In the genomic region with DNA sequence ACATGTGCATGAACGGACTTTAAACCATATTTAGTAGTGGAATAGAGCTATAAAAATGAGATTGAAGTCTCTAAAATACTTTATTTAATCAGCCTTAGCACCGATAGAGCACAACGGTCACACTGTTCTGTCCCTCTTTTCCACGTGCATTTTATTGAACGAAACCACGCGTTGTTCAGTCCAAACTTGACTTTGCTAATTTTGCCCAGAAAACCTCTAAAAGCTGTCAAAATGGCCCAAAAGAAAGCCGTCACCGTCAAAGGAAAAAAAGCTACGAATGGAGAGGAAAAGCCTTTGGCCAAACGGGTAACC, we compare ENCODE assay signal across 1 fruit fly cellular context.
A peak's percentile ranks its signal among the peaks of the same experiment; 100 is the strongest.
TF ChIP-seq lines count a peak whose summit lies in the region.

No protein-coding gene starts in this region.

TF ChIP-seq in whole organism, embryonic, 481 proteins besides CTCF, POLR2A, EP300 and RAD21 (continued from another document):
- TF ChIP-seq luna (GFP tag; optimal IDR thresholded peaks at IDR 0.05; lab: Kevin White, UChicago) (no peak), oc (tag; optimal IDR thresholded peaks at IDR 0.05; lab: Kevin White, UChicago) (no peak), Doc3 (GFP tag; IDR thresholded peaks at IDR 0.05; lab: Robert Waterston, UW; ENCODE audit: partially characterized antibody) (no peak), B-H2 (GFP tag; optimal IDR thresholded peaks at IDR 0.05; lab: Kevin White, UChicago) (no peak), Ptx1 (GFP tag; IDR thresholded peaks at IDR 0.05; lab: Robert Waterston, UW) (peak; percentile 31; the same call in 1 of the 2 replicates), grn (GFP tag; optimal IDR thresholded peaks at IDR 0.05; lab: Kevin White, UChicago) (no peak), kay (GFP tag; optimal IDR thresholded peaks at IDR 0.05; lab: Kevin White, UChicago) (no peak), CG7786 (GFP tag; optimal IDR thresholded peaks at IDR 0.05; lab: Kevin White, UChicago) (no peak)
